Worm (Caenorhabditis elegans): ENCODE data around the gene tyra-2.

- no peak for TF ChIP-seq nhr-11 (tag; optimal IDR thresholded peaks at IDR 0.05)
- no peak for TF ChIP-seq nhr-25 (tag; optimal IDR thresholded peaks at IDR 0.05)
Observed at ce11 chrX:6956299-6956698, 49.1 kb downstream of the tyra-2 start, which contains the start of gene inx-1.

Data from whole organism, L3 larva.